1 fruit fly cellular context compared by ENCODE assay signal in genomic region chr3L:8751262-8751661, dm6.
TF ChIP-seq lines count a peak whose summit lies in the region.

No protein-coding gene starts in this region.

TF ChIP-seq in whole organism, embryonic, 481 proteins besides CTCF, POLR2A, EP300 and RAD21 (continued from another document and continues in another):
- TF ChIP-seq CG6813 (GFP tag; optimal IDR thresholded peaks at IDR 0.05; lab: Kevin White, UChicago) (peak; percentile 40), ac (GFP tag; optimal IDR thresholded peaks at IDR 0.05; lab: Kevin White, UChicago) (no peak), chm (GFP tag; IDR thresholded peaks at IDR 0.05; lab: Robert Waterston, UW) (no peak), crp (GFP tag; optimal IDR thresholded peaks at IDR 0.05; lab: Kevin White, UChicago) (no peak), Drgx (GFP tag; IDR thresholded peaks at IDR 0.05; lab: Robert Waterston, UW) (peak; percentile 71), Trl (optimal IDR thresholded peaks at IDR 0.05; lab: Kevin White, UChicago) (no peak), Trl (GFP tag; optimal IDR thresholded peaks at IDR 0.05; lab: Kevin White, UChicago) (no peak), vfl (GFP tag; optimal IDR thresholded peaks at IDR 0.05; lab: Kevin White, UChicago) (no peak), usp (GFP tag; optimal IDR thresholded peaks at IDR 0.05; lab: Kevin White, UChicago) (no peak), dimm (GFP tag; IDR thresholded peaks at IDR 0.05; lab: Robert Waterston, UW) (no peak), CG18619 (GFP tag; optimal IDR thresholded peaks at IDR 0.05; lab: Kevin White, UChicago) (peak; percentile 12), Hand (GFP tag; optimal IDR thresholded peaks at IDR 0.05; lab: Kevin White, UChicago) (no peak), CG1792 (GFP tag; optimal IDR thresholded peaks at IDR 0.05; lab: Kevin White, UChicago) (no peak), CG12391 (tag; optimal IDR thresholded peaks at IDR 0.05; lab: Kevin White, UChicago) (peak; percentile 64), Blimp-1 (GFP tag; optimal IDR thresholded peaks at IDR 0.05; lab: Kevin White, UChicago) (peak; percentile 71), CG34422 (GFP tag; IDR thresholded peaks at IDR 0.05; lab: Robert Waterston, UW) (peak; percentile 50; the same call in 1 of the 3 replicates), CG8359 (GFP tag; optimal IDR thresholded peaks at IDR 0.05; lab: Kevin White, UChicago; ENCODE audit: borderline replicate concordance) (peak; percentile 14), CG11247 (GFP tag; IDR thresholded peaks at IDR 0.05; lab: Robert Waterston, UW) (no peak), CG7556 (GFP tag; optimal IDR thresholded peaks at IDR 0.05; lab: Kevin White, UChicago) (peak; percentile 47), Xrp1 (GFP tag; IDR thresholded peaks at IDR 0.05; lab: Robert Waterston, UW) (peak; percentile 61), stwl (tag; optimal IDR thresholded peaks at IDR 0.05; lab: Kevin White, UChicago) (no peak), CG12659 (GFP tag; optimal IDR thresholded peaks at IDR 0.05; lab: Kevin White, UChicago) (peak; percentile 41), Dp (GFP tag; optimal IDR thresholded peaks at IDR 0.05; lab: Kevin White, UChicago) (no peak), org-1 (GFP tag; optimal IDR thresholded peaks at IDR 0.05; lab: Kevin White, UChicago) (peak; percentile 44), sisA (GFP tag; IDR thresholded peaks at IDR 0.05; lab: Robert Waterston, UW) (peak; percentile 73), lbe (GFP tag; optimal IDR thresholded peaks at IDR 0.05; lab: Kevin White, UChicago) (no peak), Oaz (GFP tag; IDR thresholded peaks at IDR 0.05; lab: Robert Waterston, UW) (no peak), CG10321 (GFP tag; IDR thresholded peaks at IDR 0.05; lab: Robert Waterston, UW) (no peak), CG18476 (GFP tag; optimal IDR thresholded peaks at IDR 0.05; lab: Kevin White, UChicago) (no peak), ATbp (GFP tag; optimal IDR thresholded peaks at IDR 0.05; lab: Kevin White, UChicago) (peak; percentile 76), CG5180 (GFP tag; optimal IDR thresholded peaks at IDR 0.05; lab: Kevin White, UChicago) (peak; percentile 34), Xbp1 (GFP tag; optimal IDR thresholded peaks at IDR 0.05; lab: Kevin White, UChicago) (peak; percentile 65), CG43689 (GFP tag; IDR thresholded peaks at IDR 0.05; lab: Robert Waterston, UW) (no peak), CG32767 (GFP tag; IDR thresholded peaks at IDR 0.05; lab: Robert Waterston, UW) (0 out of 2 replicates have a peak, but pooled peaks have one; percentile 19), Optix (GFP tag; IDR thresholded peaks at IDR 0.05; lab: Robert Waterston, UW) (peak; percentile 41; the same call in 1 of the 3 replicates), H2.0 (GFP tag; IDR thresholded peaks at IDR 0.05; lab: Robert Waterston, UW) (peak; percentile 60), yki (optimal IDR thresholded peaks at IDR 0.05; lab: Kevin White, UChicago) (no peak), CG7839 (tag; optimal IDR thresholded peaks at IDR 0.05; lab: Kevin White, UChicago) (peak; percentile 57), nau (GFP tag; optimal IDR thresholded peaks at IDR 0.05; lab: Kevin White, UChicago) (peak; percentile 42), CG34224 (GFP tag; IDR thresholded peaks at IDR 0.05; lab: Robert Waterston, UW; ENCODE audit: partially characterized antibody) (no peak), CG15601 (tag; optimal IDR thresholded peaks at IDR 0.05; lab: Kevin White, UChicago) (peak; percentile 28), crc (GFP tag; optimal IDR thresholded peaks at IDR 0.05; lab: Kevin White, UChicago) (no peak), CG14710 (tag; optimal IDR thresholded peaks at IDR 0.05; lab: Kevin White, UChicago) (peak; percentile 21), CG17612 (GFP tag; IDR thresholded peaks at IDR 0.05; lab: Robert Waterston, UW) (no peak), ewg (GFP tag; optimal IDR thresholded peaks at IDR 0.05; lab: Kevin White, UChicago) (peak; percentile 44), CG12942 (GFP tag; optimal IDR thresholded peaks at IDR 0.05; lab: Kevin White, UChicago) (no peak), Atf3 (GFP tag; optimal IDR thresholded peaks at IDR 0.05; lab: Kevin White, UChicago) (peak; percentile 10), CG17359 (tag; optimal IDR thresholded peaks at IDR 0.05; lab: Kevin White, UChicago) (peak; percentile 85), CG30403 (GFP tag; optimal IDR thresholded peaks at IDR 0.05; lab: Kevin White, UChicago) (peak; percentile 63), amos (GFP tag; IDR thresholded peaks at IDR 0.05; lab: Robert Waterston, UW; ENCODE audit: partially characterized antibody) (no peak), onecut (GFP tag; IDR thresholded peaks at IDR 0.05; lab: Robert Waterston, UW) (peak; percentile 40; the same call in 1 of the 2 replicates), CG5953 (GFP tag; IDR thresholded peaks at IDR 0.05; lab: Robert Waterston, UW) (peak; percentile 67), CG4820 (GFP tag; optimal IDR thresholded peaks at IDR 0.05; lab: Kevin White, UChicago) (peak; percentile 58), CG16813 (GFP tag; IDR thresholded peaks at IDR 0.05; lab: Robert Waterston, UW; ENCODE audit: partially characterized antibody) (no peak), repo (GFP tag; optimal IDR thresholded peaks at IDR 0.05; lab: Kevin White, UChicago) (no peak), CG4282 (GFP tag; optimal IDR thresholded peaks at IDR 0.05; lab: Kevin White, UChicago) (no peak), peb (GFP tag; IDR thresholded peaks at IDR 0.05; lab: Robert Waterston, UW) (peak; percentile 56), CG13775 (GFP tag; optimal IDR thresholded peaks at IDR 0.05; lab: Kevin White, UChicago) (peak; percentile 5), Dll (GFP tag; IDR thresholded peaks at IDR 0.05; lab: Robert Waterston, UW; ENCODE audit: partially characterized antibody) (no peak), CG18764 (GFP tag; optimal IDR thresholded peaks at IDR 0.05; lab: Kevin White, UChicago) (no peak), ssp (GFP tag; IDR thresholded peaks at IDR 0.05; lab: Robert Waterston, UW) (peak; percentile 44), CG2202 (tag; optimal IDR thresholded peaks at IDR 0.05; lab: Kevin White, UChicago) (no peak), CG7786 (GFP tag; optimal IDR thresholded peaks at IDR 0.05; lab: Kevin White, UChicago) (no peak), Opbp (GFP tag; IDR thresholded peaks at IDR 0.05; lab: Robert Waterston, UW; ENCODE audit: partially characterized antibody) (no peak), jigr1 (GFP tag; IDR thresholded peaks at IDR 0.05; lab: Robert Waterston, UW) (no peak), nom (GFP tag; optimal IDR thresholded peaks at IDR 0.05; lab: Kevin White, UChicago) (no peak), vvl (GFP tag; IDR thresholded peaks at IDR 0.05; lab: Robert Waterston, UW) (peak; percentile 73), chif (GFP tag; optimal IDR thresholded peaks at IDR 0.05; lab: Kevin White, UChicago) (peak in 1 of 2 experiments; percentile 39), bigmax (GFP tag; optimal IDR thresholded peaks at IDR 0.05; lab: Kevin White, UChicago) (no peak), slbo (GFP tag; IDR thresholded peaks at IDR 0.05; lab: Robert Waterston, UW) (peak; percentile 28; the same call in 1 of the 2 replicates), Sox102F (GFP tag; optimal IDR thresholded peaks at IDR 0.05; lab: Kevin White, UChicago) (peak; percentile 85), CG13287 (GFP tag; IDR thresholded peaks at IDR 0.05; lab: Robert Waterston, UW; ENCODE audit: partially characterized antibody) (no peak), Dad (GFP tag; optimal IDR thresholded peaks at IDR 0.05; lab: Kevin White, UChicago) (no peak), CG9727 (GFP tag; optimal IDR thresholded peaks at IDR 0.05; lab: Kevin White, UChicago) (peak; percentile 20), NC2β (GFP tag; optimal IDR thresholded peaks at IDR 0.05; lab: Kevin White, UChicago) (peak; percentile 12), eve (GFP tag; optimal IDR thresholded peaks at IDR 0.05; lab: Kevin White, UChicago) (no peak), CG15011 (GFP tag; optimal IDR thresholded peaks at IDR 0.05; lab: Kevin White, UChicago) (peak; percentile 8), Bteb2 (GFP tag; optimal IDR thresholded peaks at IDR 0.05; lab: Kevin White, UChicago) (no peak), nmo (GFP tag; optimal IDR thresholded peaks at IDR 0.05; lab: Kevin White, UChicago) (peak; percentile 66), Fer3 (tag; optimal IDR thresholded peaks at IDR 0.05; lab: Kevin White, UChicago) (peak; percentile 41), CG10979 (tag; optimal IDR thresholded peaks at IDR 0.05; lab: Kevin White, UChicago) (peak; percentile 64), dpn (GFP tag; optimal IDR thresholded peaks at IDR 0.05; lab: Kevin White, UChicago) (peak; percentile 2 to 43), Atf-2 (GFP tag; optimal IDR thresholded peaks at IDR 0.05; lab: Kevin White, UChicago) (no peak), Chrac-16 (GFP tag; optimal IDR thresholded peaks at IDR 0.05; lab: Kevin White, UChicago) (peak; percentile 9), Ssrp (tag; optimal IDR thresholded peaks at IDR 0.05; lab: Kevin White, UChicago) (peak; percentile 65), Ravus (GFP tag; IDR thresholded peaks at IDR 0.05; lab: Robert Waterston, UW) (no peak), shn (GFP tag; optimal IDR thresholded peaks at IDR 0.05; lab: Kevin White, UChicago) (no peak), CG18262 (tag; optimal IDR thresholded peaks at IDR 0.05; lab: Kevin White, UChicago) (peak; percentile 65), Nf-YA (GFP tag; IDR thresholded peaks at IDR 0.05; lab: Robert Waterston, UW) (peak; percentile 40; the same call in 1 of the 2 replicates), phol (tag; optimal IDR thresholded peaks at IDR 0.05; lab: Kevin White, UChicago) (peak; percentile 70), CG11085 (GFP tag; IDR thresholded peaks at IDR 0.05; lab: Robert Waterston, UW) (no peak), nerfin-1 (tag; optimal IDR thresholded peaks at IDR 0.05; lab: Kevin White, UChicago) (no peak), CG3407 (GFP tag; optimal IDR thresholded peaks at IDR 0.05; lab: Kevin White, UChicago) (peak; percentile 43), CG3838 (GFP tag; optimal IDR thresholded peaks at IDR 0.05; lab: Kevin White, UChicago) (no peak), Sry-β (GFP tag; optimal IDR thresholded peaks at IDR 0.05; lab: Kevin White, UChicago) (no peak), CG2116 (GFP tag; optimal IDR thresholded peaks at IDR 0.05; lab: Kevin White, UChicago) (no peak), tgo (GFP tag; IDR thresholded peaks at IDR 0.05; lab: Robert Waterston, UW) (peak; percentile 59), CG6254 (GFP tag; optimal IDR thresholded peaks at IDR 0.05; lab: Kevin White, UChicago) (peak; percentile 18), CG10462 (GFP tag; optimal IDR thresholded peaks at IDR 0.05; lab: Kevin White, UChicago) (peak; percentile 3), CG30431 (GFP tag; optimal IDR thresholded peaks at IDR 0.05; lab: Kevin White, UChicago) (no peak), sens (GFP tag; lab: Kevin White, UChicago) (peak; percentile 87), Hr3 (GFP tag; optimal IDR thresholded peaks at IDR 0.05; lab: Kevin White, UChicago) (peak; percentile 54), zfh2 (GFP tag; optimal IDR thresholded peaks at IDR 0.05; lab: Kevin White, UChicago) (no peak), CG1603 (tag; optimal IDR thresholded peaks at IDR 0.05; lab: Kevin White, UChicago) (peak; percentile 60), Doc2 (GFP tag; IDR thresholded peaks at IDR 0.05; lab: Robert Waterston, UW) (no peak), fd64A (GFP tag; optimal IDR thresholded peaks at IDR 0.05; lab: Kevin White, UChicago) (peak; percentile 0), gsb-n (tag; optimal IDR thresholded peaks at IDR 0.05; lab: Kevin White, UChicago) (peak; percentile 42), Myb (GFP tag; optimal IDR thresholded peaks at IDR 0.05; lab: Kevin White, UChicago) (no peak), bbx (GFP tag; IDR thresholded peaks at IDR 0.05; lab: Robert Waterston, UW; ENCODE audit: partially characterized antibody) (no peak), D (optimal IDR thresholded peaks at IDR 0.05; lab: Kevin White, UChicago) (no peak), D (GFP tag; optimal IDR thresholded peaks at IDR 0.05; lab: Kevin White, UChicago) (peak; percentile 47), CG12071 (GFP tag; optimal IDR thresholded peaks at IDR 0.05; lab: Kevin White, UChicago) (peak; percentile 53), Camta (GFP tag; optimal IDR thresholded peaks at IDR 0.05; lab: Kevin White, UChicago) (peak; percentile 12), Mrtf (GFP tag; IDR thresholded peaks at IDR 0.05; lab: Robert Waterston, UW) (peak; percentile 49; the same call in 1 of the 3 replicates), sim (GFP tag; IDR thresholded peaks at IDR 0.05; lab: Robert Waterston, UW) (peak; percentile 52; the same call in 1 of the 2 replicates), Fer2 (tag; optimal IDR thresholded peaks at IDR 0.05; lab: Kevin White, UChicago) (no peak), Jarid2 (GFP tag; optimal IDR thresholded peaks at IDR 0.05; lab: Kevin White, UChicago) (no peak), gro (GFP tag; optimal IDR thresholded peaks at IDR 0.05; lab: Kevin White, UChicago) (no peak), ind (GFP tag; optimal IDR thresholded peaks at IDR 0.05; lab: Kevin White, UChicago) (peak; percentile 44), CG3726 (GFP tag; IDR thresholded peaks at IDR 0.05; lab: Robert Waterston, UW) (no peak), psq (GFP tag; optimal IDR thresholded peaks at IDR 0.05; lab: Kevin White, UChicago) (no peak), CG7963 (GFP tag; IDR thresholded peaks at IDR 0.05; lab: Robert Waterston, UW; ENCODE audit: partially characterized antibody) (no peak), CG17361 (GFP tag; IDR thresholded peaks at IDR 0.05; lab: Robert Waterston, UW) (0 out of 3 replicates have a peak, but pooled peaks have one; percentile 35), CG18599 (GFP tag; optimal IDR thresholded peaks at IDR 0.05; lab: Kevin White, UChicago) (peak; percentile 34), Sox100B (GFP tag; optimal IDR thresholded peaks at IDR 0.05; lab: Kevin White, UChicago) (peak; percentile 58), trh (GFP tag; optimal IDR thresholded peaks at IDR 0.05; lab: Kevin White, UChicago) (no peak), CG10366 (GFP tag; IDR thresholded peaks at IDR 0.05; lab: Robert Waterston, UW) (peak; percentile 67), CG14050 (GFP tag; IDR thresholded peaks at IDR 0.05; lab: Robert Waterston, UW) (peak; percentile 32; the same call in 1 of the 3 replicates), sima (GFP tag; optimal IDR thresholded peaks at IDR 0.05; lab: Kevin White, UChicago) (no peak), MTF-1 (GFP tag; optimal IDR thresholded peaks at IDR 0.05; lab: Kevin White, UChicago; ENCODE audit: borderline replicate concordance) (no peak), HLH3B (GFP tag; IDR thresholded peaks at IDR 0.05; lab: Robert Waterston, UW) (peak; percentile 65), Ets65A (GFP tag; lab: Kevin White, UChicago) (peak; percentile 21), CG6175 (GFP tag; IDR thresholded peaks at IDR 0.05; lab: Robert Waterston, UW) (no peak)
